Worm (Caenorhabditis elegans): ENCODE data around the gene lhfp-4.
A peak's percentile ranks its signal among the peaks of the same experiment; 100 is the strongest.

ce11 chrIV:17249691-17250181, 25.6 kb upstream of the lhfp-4 start, which contains the start of gene eelo-2:
- TF ChIP-seq nhr-12 (tag; optimal IDR thresholded peaks at IDR 0.05) (no peak), pha-4 (tag; optimal IDR thresholded peaks at IDR 0.05) (peak; percentile 99), drap-1 (GFP tag; optimal IDR thresholded peaks at IDR 0.05) (peak; percentile 81), nhr-237 (tag; optimal IDR thresholded peaks at IDR 0.05) (peak; percentile 97), snpc-4 (tag; optimal IDR thresholded peaks at IDR 0.05) (no peak), lsy-2 (tag; optimal IDR thresholded peaks at IDR 0.05) (peak; percentile 91), lin-13 (tag; optimal IDR thresholded peaks at IDR 0.05) (peak; percentile 99), nhr-76 (tag; optimal IDR thresholded peaks at IDR 0.05) (no peak), ces-1 (GFP tag; optimal IDR thresholded peaks at IDR 0.05) (peak; percentile 78), ztf-11 (tag; optimal IDR thresholded peaks at IDR 0.05) (peak; percentile 79), M03D4.4 (tag; optimal IDR thresholded peaks at IDR 0.05) (peak; percentile 73)
